Fruit fly (Drosophila melanogaster): Measurements from ENCODE around the gene Srg1.

Gene Srg1

dm6 chr3R:24893320-24893955, 28.9 kb upstream of the Srg1 start (continued):
- peak; percentile 37; the same call in 1 of the 2 replicates for TF ChIP-seq CG31224 (GFP tag; IDR thresholded peaks at IDR 0.05)
- peak; percentile 95 for TF ChIP-seq CG2712 (tag; optimal IDR thresholded peaks at IDR 0.05)
- TF ChIP-seq Fer2 (tag; optimal IDR thresholded peaks at IDR 0.05): peak; percentile 37
- peak; percentile 53 for TF ChIP-seq kah (GFP tag; optimal IDR thresholded peaks at IDR 0.05)
- peak; percentile 36 for TF ChIP-seq sd (tag; optimal IDR thresholded peaks at IDR 0.05)
- TF ChIP-seq bbx (GFP tag; IDR thresholded peaks at IDR 0.05; ENCODE audit: partially characterized antibody): no peak
- TF ChIP-seq mld (GFP tag; IDR thresholded peaks at IDR 0.05; ENCODE audit: partially characterized antibody): no peak
- no peak for TF ChIP-seq sug (tag; optimal IDR thresholded peaks at IDR 0.05)
- peak; percentile 85 for TF ChIP-seq CG11695 (GFP tag; IDR thresholded peaks at IDR 0.05)
- TF ChIP-seq CG7556 (GFP tag; optimal IDR thresholded peaks at IDR 0.05): peak; percentile 91
- no peak for TF ChIP-seq Optix (GFP tag; IDR thresholded peaks at IDR 0.05)
- peak; percentile 55; the same call in 1 of the 2 replicates for TF ChIP-seq chm (GFP tag; IDR thresholded peaks at IDR 0.05)
- no peak for TF ChIP-seq PHDP (tag; optimal IDR thresholded peaks at IDR 0.05)
- TF ChIP-seq tio (GFP tag; optimal IDR thresholded peaks at IDR 0.05): no peak
- TF ChIP-seq pros (GFP tag; optimal IDR thresholded peaks at IDR 0.05): peak; percentile 47
- TF ChIP-seq CG1233 (GFP tag; optimal IDR thresholded peaks at IDR 0.05): peak; percentile 74
- TF ChIP-seq CG13296 (GFP tag; optimal IDR thresholded peaks at IDR 0.05): peak; percentile 79
- peak; percentile 66 for TF ChIP-seq crol (GFP tag; IDR thresholded peaks at IDR 0.05)
- TF ChIP-seq CG5953 (GFP tag; IDR thresholded peaks at IDR 0.05): no peak
- peak; percentile 35; the same call in 1 of the 2 replicates for TF ChIP-seq peb (GFP tag; IDR thresholded peaks at IDR 0.05)
- no peak for TF ChIP-seq CG6683 (GFP tag; optimal IDR thresholded peaks at IDR 0.05)
- TF ChIP-seq fd96Cb (tag; optimal IDR thresholded peaks at IDR 0.05): peak; percentile 88
- no peak for TF ChIP-seq Sry-δ (GFP tag; optimal IDR thresholded peaks at IDR 0.05)
- no peak for TF ChIP-seq CG16863 (GFP tag; optimal IDR thresholded peaks at IDR 0.05)
- no peak for TF ChIP-seq CG18011 (GFP tag; optimal IDR thresholded peaks at IDR 0.05)
- TF ChIP-seq sima (GFP tag; optimal IDR thresholded peaks at IDR 0.05): no peak
- peak; percentile 90 for TF ChIP-seq trem (tag; optimal IDR thresholded peaks at IDR 0.05)
- TF ChIP-seq CG31388 (GFP tag; optimal IDR thresholded peaks at IDR 0.05): no peak
- no peak for TF ChIP-seq CG13894 (tag; optimal IDR thresholded peaks at IDR 0.05)
- peak; percentile 69 for TF ChIP-seq CG3281 (GFP tag; optimal IDR thresholded peaks at IDR 0.05)
- peak; percentile 70 for TF ChIP-seq BtbVII (GFP tag; optimal IDR thresholded peaks at IDR 0.05)
- TF ChIP-seq CG1832 (GFP tag; optimal IDR thresholded peaks at IDR 0.05): no peak
- TF ChIP-seq disco-r (GFP tag; optimal IDR thresholded peaks at IDR 0.05): no peak
- TF ChIP-seq Spps (tag; optimal IDR thresholded peaks at IDR 0.05): peak; percentile 75
- no peak for TF ChIP-seq bab2 (GFP tag; optimal IDR thresholded peaks at IDR 0.05)
- TF ChIP-seq CG2129 (GFP tag; IDR thresholded peaks at IDR 0.05; ENCODE audit: partially characterized antibody): no peak
- TF ChIP-seq hth (optimal IDR thresholded peaks at IDR 0.05): no peak
- peak; percentile 60 for TF ChIP-seq CG18599 (GFP tag; optimal IDR thresholded peaks at IDR 0.05)
- TF ChIP-seq grn (GFP tag; optimal IDR thresholded peaks at IDR 0.05): peak; percentile 3
- peak in 1 of 2 experiments; percentile 78 for TF ChIP-seq Hr78 (GFP tag; optimal IDR thresholded peaks at IDR 0.05)
- TF ChIP-seq CG7271 (tag; optimal IDR thresholded peaks at IDR 0.05): peak; percentile 45
- TF ChIP-seq wek (GFP tag; optimal IDR thresholded peaks at IDR 0.05): no peak
- no peak for TF ChIP-seq CG8478 (optimal IDR thresholded peaks at IDR 0.05)
- peak; percentile 77 for TF ChIP-seq nom (GFP tag; optimal IDR thresholded peaks at IDR 0.05)
- TF ChIP-seq CG34224 (GFP tag; IDR thresholded peaks at IDR 0.05; ENCODE audit: partially characterized antibody): no peak
- TF ChIP-seq CG3163 (GFP tag; optimal IDR thresholded peaks at IDR 0.05): no peak
- no peak for TF ChIP-seq amos (GFP tag; IDR thresholded peaks at IDR 0.05; ENCODE audit: partially characterized antibody)
- peak; percentile 56; the same call in 2 of the 3 replicates for TF ChIP-seq CG7357 (GFP tag; IDR thresholded peaks at IDR 0.05)
- peak; percentile 29 for TF ChIP-seq Usf (GFP tag; optimal IDR thresholded peaks at IDR 0.05)

Data from whole organism, embryonic.